Worm (Caenorhabditis elegans): ENCODE measurements around the gene htas-1.

DNA sequence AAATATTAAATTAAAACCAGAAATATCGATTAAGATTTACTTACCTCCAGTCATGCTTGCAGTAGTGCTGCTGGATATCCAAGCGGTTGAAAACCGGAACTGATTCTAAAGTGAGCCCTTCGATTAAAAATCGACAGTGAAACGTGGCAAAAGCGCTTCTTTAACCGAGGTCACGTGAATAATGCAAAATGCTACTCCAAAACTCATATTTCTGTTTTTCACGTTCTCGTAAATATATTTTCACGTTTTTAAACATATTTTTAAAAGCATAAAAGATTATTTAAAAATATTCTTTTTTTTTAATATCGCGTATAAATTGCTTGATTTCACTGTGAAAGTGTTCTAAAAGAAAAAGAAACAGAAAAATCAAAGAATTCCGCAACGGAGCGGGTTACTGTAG, 25.9 kb upstream of the htas-1 start, which contains the start of gene ant-1.3:
- TF ChIP-seq B0336.3 (GFP tag; IDR thresholded peaks at IDR 0.05) (no peak), nfya-1 (tag; optimal IDR thresholded peaks at IDR 0.05; ENCODE audit: borderline replicate concordance, insufficient read depth) (no peak), Y53G8AR.9 (GFP tag; conservative IDR thresholded peaks at IDR 0.05) (no peak), ztf-26 (tag; optimal IDR thresholded peaks at IDR 0.05) (no peak), lir-1 (GFP tag; conservative IDR thresholded peaks at IDR 0.05) (no peak), egl-18 (GFP tag; IDR thresholded peaks at IDR 0.05) (no peak), T07F8.4 (tag; optimal IDR thresholded peaks at IDR 0.05) (no peak), bed-2 (GFP tag; IDR thresholded peaks at IDR 0.05) (no peak), snpc-4 (GFP tag; optimal IDR thresholded peaks at IDR 0.05) (no peak), snpc-4 (tag; optimal IDR thresholded peaks at IDR 0.05) (no peak), ceh-27 (GFP tag; optimal IDR thresholded peaks at IDR 0.05) (no peak), F49E8.2 (tag; optimal IDR thresholded peaks at IDR 0.05; ENCODE audit: insufficient read depth) (no peak), ccch-3 (GFP tag; optimal IDR thresholded peaks at IDR 0.05) (no peak), aptf-3 (GFP tag; IDR thresholded peaks at IDR 0.05) (no peak), pbrm-1 (GFP tag; IDR thresholded peaks at IDR 0.05) (no peak)

Data from whole organism, young adult.